Worm (Caenorhabditis elegans): Measurements from ENCODE around the gene lips-13.

lips-13 gene

ce11 chrII:1143173-1143738 is 25.4 kb upstream of the lips-13 start:
- TF ChIP-seq aly-2 (tag; optimal IDR thresholded peaks at IDR 0.05) (no peak), pqm-1 (tag; optimal IDR thresholded peaks at IDR 0.05) (peak; percentile 16), daf-12 (tag; optimal IDR thresholded peaks at IDR 0.05) (no peak), spr-1 (tag; optimal IDR thresholded peaks at IDR 0.05) (no peak), Y48G9A.11 (GFP tag; IDR thresholded peaks at IDR 0.05) (no peak), hlh-30 (tag; optimal IDR thresholded peaks at IDR 0.05; ENCODE audit: insufficient read depth) (peak; percentile 39), nhr-6 (tag; optimal IDR thresholded peaks at IDR 0.05) (no peak), tag-97 (GFP tag; IDR thresholded peaks at IDR 0.05) (no peak), mdt-29 (GFP tag; IDR thresholded peaks at IDR 0.05) (peak; percentile 37; the same call in 1 of the 2 replicates), T20F7.1 (GFP tag; optimal IDR thresholded peaks at IDR 0.05) (peak; percentile 7), ztf-11 (tag; optimal IDR thresholded peaks at IDR 0.05) (no peak), lim-7 (GFP tag; IDR thresholded peaks at IDR 0.05) (no peak), lsy-2 (tag; optimal IDR thresholded peaks at IDR 0.05) (peak in 1 of 2 experiments; percentile 11), zip-11 (GFP tag; IDR thresholded peaks at IDR 0.05) (no peak), php-3 (GFP tag; IDR thresholded peaks at IDR 0.05) (0 out of 2 replicates have a peak, but pooled peaks have one; percentile 29), saeg-2 (GFP tag; IDR thresholded peaks at IDR 0.05) (no peak), tra-1 (GFP tag; IDR thresholded peaks at IDR 0.05) (0 out of 2 replicates have a peak, but pooled peaks have one; percentile 32), zip-2 (tag; optimal IDR thresholded peaks at IDR 0.05) (no peak), dmd-8 (GFP tag; IDR thresholded peaks at IDR 0.05) (no peak), pha-4 (GFP tag; IDR thresholded peaks at IDR 0.05) (no peak), pha-4 (tag; optimal IDR thresholded peaks at IDR 0.05) (no peak), nhr-25 (tag; optimal IDR thresholded peaks at IDR 0.05; ENCODE audit: borderline replicate concordance, insufficient read depth) (peak; percentile 41), unc-62 (GFP tag; optimal IDR thresholded peaks at IDR 0.05 in 1 of 2) (peak in 1 of 2 experiments; percentile 10), unc-62 (tag; optimal IDR thresholded peaks at IDR 0.05) (no peak), daf-16 (GFP tag; optimal IDR thresholded peaks at IDR 0.05) (no peak), daf-16 (tag; optimal IDR thresholded peaks at IDR 0.05) (peak; percentile 63), fos-1 (tag; optimal IDR thresholded peaks at IDR 0.05) (no peak), mes-2 (tag; optimal IDR thresholded peaks at IDR 0.05; ENCODE audit: poor library complexity, severe bottlenecking) (peak; percentile 38), mep-1 (tag; optimal IDR thresholded peaks at IDR 0.05) (peak; percentile 24), madf-5 (GFP tag; IDR thresholded peaks at IDR 0.05) (peak in 1 of 2 experiments; percentile 39; a peak in 1 of 4 replicates), nhr-76 (tag; optimal IDR thresholded peaks at IDR 0.05) (no peak), F37D6.2 (tag; optimal IDR thresholded peaks at IDR 0.05) (no peak), nhr-28 (tag; optimal IDR thresholded peaks at IDR 0.05) (peak; percentile 44), sdz-12 (GFP tag; optimal IDR thresholded peaks at IDR 0.05) (no peak), rbr-2 (tag; optimal IDR thresholded peaks at IDR 0.05) (no peak), dmd-6 (GFP tag; IDR thresholded peaks at IDR 0.05) (peak; percentile 62), skn-1 (tag; optimal IDR thresholded peaks at IDR 0.05) (no peak), hlh-11 (tag; optimal IDR thresholded peaks at IDR 0.05) (peak; percentile 64), egl-43 (GFP tag; IDR thresholded peaks at IDR 0.05) (no peak), mdl-1 (tag; optimal IDR thresholded peaks at IDR 0.05) (no peak), unc-39 (tag; optimal IDR thresholded peaks at IDR 0.05) (no peak), nhr-237 (tag; optimal IDR thresholded peaks at IDR 0.05) (no peak), arid-1 (GFP tag; conservative IDR thresholded peaks at IDR 0.05) (no peak), ceh-62 (tag; optimal IDR thresholded peaks at IDR 0.05) (no peak), dve-1 (tag; optimal IDR thresholded peaks at IDR 0.05; ENCODE audit: insufficient read depth) (peak; percentile 36), dpl-1 (GFP tag; optimal IDR thresholded peaks at IDR 0.05) (peak; percentile 11), nhr-48 (tag; optimal IDR thresholded peaks at IDR 0.05) (no peak), madf-9 (GFP tag; conservative IDR thresholded peaks at IDR 0.05) (no peak)

All from whole organism, L4 larva.